Worm (Caenorhabditis elegans) whole organism, early embryonic: ENCODE data around the gene cebp-1.

ENCODE experiments used
- B0310.2 ChIP-seq: sonication (generic microtip); optimal IDR thresholded peaks from 2 replicates; lab custom pipeline; 2016; ENCODE audit warnings: mild to moderate bottlenecking, missing genetic modification characterization, missing compliant biosample characterization
- F13C5.2 ChIP-seq: sonication (generic microtip); optimal IDR thresholded peaks from 2 replicates; lab custom pipeline; 2017; ENCODE audit warnings: mild to moderate bottlenecking, missing genetic modification characterization, inconsistent platforms, missing compliant biosample characterization
- aly-1 ChIP-seq: sonication (generic microtip); optimal IDR thresholded peaks from 2 replicates; lab custom pipeline; 2016; ENCODE audit warnings: missing genetic modification characterization, missing compliant biosample characterization
- ama-1 ChIP-seq: fragments of 150-350 bp; optimal IDR thresholded peaks from 2 replicates; lab custom pipeline; 2014
- ceh-13 ChIP-seq: fragments of 200-800 bp; sonication (Bioruptor generic); optimal IDR thresholded peaks from 2 replicates; lab custom pipeline; 2018; ENCODE audit warnings: mild to moderate bottlenecking, missing genetic modification characterization, missing compliant biosample characterization
- ceh-36 ChIP-seq: sonication (generic microtip); optimal IDR thresholded peaks from 2 replicates; lab custom pipeline; 2016; ENCODE audit warnings: missing genetic modification characterization, inconsistent platforms, missing compliant biosample characterization
- flt-1 ChIP-seq: fragments of 200-800 bp; sonication (Bioruptor generic); IDR thresholded peaks from 2 replicates; pipeline ENCODE4 v1.3.6; 2022; ENCODE audit warnings: missing genetic modification characterization, missing compliant biosample characterization
- hmbx-1 ChIP-seq: sonication (generic microtip); optimal IDR thresholded peaks from 2 replicates; lab custom pipeline; 2016; ENCODE audit warnings: mild to moderate bottlenecking, missing genetic modification characterization, missing compliant biosample characterization
- tbx-37 ChIP-seq: fragments of 200-800 bp; sonication (Bioruptor generic); conservative IDR thresholded peaks from 2 replicates; pipeline ENCODE4 v1.3.6; 2022; ENCODE audit warnings: missing genetic modification reagents, missing genetic modification characterization, missing compliant biosample characterization

DNA sequence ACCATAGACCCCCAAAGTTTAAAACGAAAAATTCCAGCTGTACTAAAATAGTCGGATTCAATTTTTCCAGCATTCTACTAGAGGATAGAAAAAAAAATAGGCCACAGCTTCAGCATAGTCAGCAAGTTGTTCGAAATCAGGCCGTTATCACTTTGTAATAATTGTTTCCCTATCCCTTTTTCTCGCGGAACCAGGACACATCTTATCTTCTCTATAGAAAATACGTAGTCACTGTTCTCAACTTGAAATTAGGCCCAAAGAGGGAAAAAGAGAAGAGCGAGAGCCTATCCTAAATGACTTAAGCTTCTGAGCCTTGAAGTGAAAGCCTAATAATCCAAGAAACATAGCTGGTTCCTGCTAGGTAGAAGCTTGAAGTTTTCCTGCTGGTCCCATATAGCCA, 8.0 kb downstream of the cebp-1 start:
- TF ChIP-seq tbx-37 (GFP tag; lab: Robert Waterston, UW) (no peak), aly-1 (tag; lab: Kevin White, UChicago) (no peak), hmbx-1 (tag; lab: Kevin White, UChicago) (no peak), flt-1 (GFP tag; lab: Robert Waterston, UW) (no peak), ama-1 (lab: Kevin White, UChicago) (no peak), ceh-13 (GFP tag; lab: Kevin White, UChicago) (no peak), ceh-36 (tag; lab: Kevin White, UChicago) (no peak), F13C5.2 (tag; lab: Kevin White, UChicago) (no peak), B0310.2 (tag; lab: Kevin White, UChicago) (no peak)
